Worm (Caenorhabditis elegans): ENCODE results near the gene soap-1.

Gene soap-1

ce11 chrV:7214802-7215201 lies at the start of gene soap-1:
TSS of gene soap-1 (minus strand) at chrV:7214902.
- TF ChIP-seq ama-1 (optimal IDR thresholded peaks at IDR 0.05): no peak
- TF ChIP-seq scrt-1 (GFP tag; IDR thresholded peaks at IDR 0.05): no peak
- TF ChIP-seq sea-1 (GFP tag; conservative IDR thresholded peaks at IDR 0.05): no peak
- no peak for TF ChIP-seq hmbx-1 (tag; optimal IDR thresholded peaks at IDR 0.05)
- no peak for TF ChIP-seq ceh-13 (GFP tag; optimal IDR thresholded peaks at IDR 0.05)
- no peak for TF ChIP-seq pes-1 (GFP tag; IDR thresholded peaks at IDR 0.05)
- TF ChIP-seq hnd-1 (tag; optimal IDR thresholded peaks at IDR 0.05): no peak
- TF ChIP-seq tbx-37 (GFP tag; conservative IDR thresholded peaks at IDR 0.05): no peak
- TF ChIP-seq tra-4 (tag; optimal IDR thresholded peaks at IDR 0.05): no peak
- no peak for TF ChIP-seq hmg-4 (GFP tag; optimal IDR thresholded peaks at IDR 0.05)
- no peak for TF ChIP-seq flt-1 (GFP tag; IDR thresholded peaks at IDR 0.05)
- no peak for TF ChIP-seq ets-7 (tag; optimal IDR thresholded peaks at IDR 0.05)
- TF ChIP-seq tbx-11 (GFP tag; IDR thresholded peaks at IDR 0.05): no peak
- TF ChIP-seq ceh-36 (tag; optimal IDR thresholded peaks at IDR 0.05): no peak
- no peak for TF ChIP-seq F13C5.2 (tag; optimal IDR thresholded peaks at IDR 0.05)
- no peak for TF ChIP-seq aly-1 (tag; optimal IDR thresholded peaks at IDR 0.05)
- TF ChIP-seq B0310.2 (tag; optimal IDR thresholded peaks at IDR 0.05): no peak

- no peak for TF ChIP-seq B0310.2 (tag; optimal IDR thresholded peaks at IDR 0.05)
- no peak for TF ChIP-seq hmbx-1 (tag; optimal IDR thresholded peaks at IDR 0.05)
- no peak for TF ChIP-seq ceh-36 (tag; optimal IDR thresholded peaks at IDR 0.05)
- TF ChIP-seq ets-7 (tag; optimal IDR thresholded peaks at IDR 0.05): no peak
- TF ChIP-seq sea-1 (GFP tag; conservative IDR thresholded peaks at IDR 0.05): no peak
- no peak for TF ChIP-seq ceh-13 (GFP tag; optimal IDR thresholded peaks at IDR 0.05)
- TF ChIP-seq hnd-1 (tag; optimal IDR thresholded peaks at IDR 0.05): no peak
- no peak for TF ChIP-seq tra-4 (tag; optimal IDR thresholded peaks at IDR 0.05)
- no peak for TF ChIP-seq ama-1 (optimal IDR thresholded peaks at IDR 0.05)
- TF ChIP-seq aly-1 (tag; optimal IDR thresholded peaks at IDR 0.05): no peak
- TF ChIP-seq tbx-11 (GFP tag; IDR thresholded peaks at IDR 0.05): no peak
- TF ChIP-seq tbx-37 (GFP tag; conservative IDR thresholded peaks at IDR 0.05): no peak
Measured at ce11 chrV:7264042-7264441, 49.3 kb upstream of the soap-1 start, which contains the start of gene C13A2.9. TSS of gene C13A2.9 (minus strand) at chrV:7264142.

ce11 chrV:7258965-7259364 lies 44.3 kb upstream of the soap-1 start, which contains the start of gene C13A2.12:
TSS of gene C13A2.12 (plus strand) at chrV:7259265.
- TF ChIP-seq ama-1 (optimal IDR thresholded peaks at IDR 0.05) (no peak), ceh-13 (GFP tag; optimal IDR thresholded peaks at IDR 0.05) (no peak), F13C5.2 (tag; optimal IDR thresholded peaks at IDR 0.05) (no peak), ets-7 (tag; optimal IDR thresholded peaks at IDR 0.05) (no peak), flt-1 (GFP tag; IDR thresholded peaks at IDR 0.05) (no peak), pes-1 (GFP tag; IDR thresholded peaks at IDR 0.05) (no peak), hmg-4 (GFP tag; optimal IDR thresholded peaks at IDR 0.05) (no peak), sea-1 (GFP tag; conservative IDR thresholded peaks at IDR 0.05) (no peak), tra-4 (tag; optimal IDR thresholded peaks at IDR 0.05) (no peak), hmbx-1 (tag; optimal IDR thresholded peaks at IDR 0.05) (no peak), ceh-36 (tag; optimal IDR thresholded peaks at IDR 0.05) (no peak), aly-1 (tag; optimal IDR thresholded peaks at IDR 0.05) (no peak), hnd-1 (tag; optimal IDR thresholded peaks at IDR 0.05) (no peak), scrt-1 (GFP tag; IDR thresholded peaks at IDR 0.05) (no peak), B0310.2 (tag; optimal IDR thresholded peaks at IDR 0.05) (no peak), tbx-11 (GFP tag; IDR thresholded peaks at IDR 0.05) (no peak)

ce11 chrV:7255095-7255494 lies 40.4 kb upstream of the soap-1 start, which contains the start of gene C05C8.8:
TSS of gene C05C8.8 (minus strand) at chrV:7255195.
- TF ChIP-seq tra-4 (tag; optimal IDR thresholded peaks at IDR 0.05) (no peak), ceh-13 (GFP tag; optimal IDR thresholded peaks at IDR 0.05) (no peak), tbx-37 (GFP tag; conservative IDR thresholded peaks at IDR 0.05) (no peak), tbx-11 (GFP tag; IDR thresholded peaks at IDR 0.05) (no peak)

- TF ChIP-seq ceh-36 (tag; optimal IDR thresholded peaks at IDR 0.05) (no peak), sea-1 (GFP tag; conservative IDR thresholded peaks at IDR 0.05) (no peak), F13C5.2 (tag; optimal IDR thresholded peaks at IDR 0.05) (no peak), ceh-13 (GFP tag; optimal IDR thresholded peaks at IDR 0.05) (no peak), tbx-37 (GFP tag; conservative IDR thresholded peaks at IDR 0.05) (no peak), hnd-1 (tag; optimal IDR thresholded peaks at IDR 0.05) (no peak)
Measured at ce11 chrV:7248227-7248953, 33.7 kb upstream of the soap-1 start.

- TF ChIP-seq hmg-4 (GFP tag; optimal IDR thresholded peaks at IDR 0.05) (no peak), flt-1 (GFP tag; IDR thresholded peaks at IDR 0.05) (no peak), ama-1 (optimal IDR thresholded peaks at IDR 0.05) (no peak), sea-1 (GFP tag; conservative IDR thresholded peaks at IDR 0.05) (no peak), hnd-1 (tag; optimal IDR thresholded peaks at IDR 0.05) (no peak), tbx-11 (GFP tag; IDR thresholded peaks at IDR 0.05) (no peak), tbx-37 (GFP tag; conservative IDR thresholded peaks at IDR 0.05) (no peak), F13C5.2 (tag; optimal IDR thresholded peaks at IDR 0.05) (no peak), ceh-13 (GFP tag; optimal IDR thresholded peaks at IDR 0.05) (no peak), ceh-36 (tag; optimal IDR thresholded peaks at IDR 0.05) (no peak), tra-4 (tag; optimal IDR thresholded peaks at IDR 0.05) (no peak), hmbx-1 (tag; optimal IDR thresholded peaks at IDR 0.05) (no peak), aly-1 (tag; optimal IDR thresholded peaks at IDR 0.05) (no peak), B0310.2 (tag; optimal IDR thresholded peaks at IDR 0.05) (no peak), pes-1 (GFP tag; IDR thresholded peaks at IDR 0.05) (no peak), ets-7 (tag; optimal IDR thresholded peaks at IDR 0.05) (no peak), scrt-1 (GFP tag; IDR thresholded peaks at IDR 0.05) (no peak)
Measured at ce11 chrV:7246951-7247350, 32.2 kb upstream of the soap-1 start, which contains the start of gene C05C8.7. TSS of gene C05C8.7 (minus strand) at chrV:7247050.

DNA sequence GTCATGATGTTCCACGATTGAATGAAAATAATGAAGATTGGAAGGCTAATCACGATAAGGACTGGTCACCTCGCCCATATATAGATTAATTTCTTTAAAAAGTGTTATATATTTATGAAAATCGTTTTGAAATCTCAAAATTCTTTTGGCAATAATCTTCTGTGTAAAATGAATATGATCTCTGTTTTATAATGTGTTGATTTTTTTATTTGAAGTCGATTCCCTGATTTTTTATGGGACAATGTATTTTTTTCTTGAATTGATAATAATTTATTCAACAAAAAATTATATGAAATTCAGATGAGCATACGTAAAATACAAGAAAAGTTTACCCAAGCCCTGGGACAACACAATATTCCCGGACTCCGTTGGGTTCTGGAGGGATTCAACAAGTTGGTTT lies 24.8 kb upstream of the soap-1 start, which contains the start of gene C05C8.1:
C05C8.1 (plus strand) TSS at position 301 of the 400 bp plus-strand sequence.
- no peak for TF ChIP-seq scrt-1 (GFP tag; IDR thresholded peaks at IDR 0.05)

Measured in whole organism, early embryonic.